Worm (Caenorhabditis elegans): ENCODE measurements around the gene skpo-2.

DNA sequence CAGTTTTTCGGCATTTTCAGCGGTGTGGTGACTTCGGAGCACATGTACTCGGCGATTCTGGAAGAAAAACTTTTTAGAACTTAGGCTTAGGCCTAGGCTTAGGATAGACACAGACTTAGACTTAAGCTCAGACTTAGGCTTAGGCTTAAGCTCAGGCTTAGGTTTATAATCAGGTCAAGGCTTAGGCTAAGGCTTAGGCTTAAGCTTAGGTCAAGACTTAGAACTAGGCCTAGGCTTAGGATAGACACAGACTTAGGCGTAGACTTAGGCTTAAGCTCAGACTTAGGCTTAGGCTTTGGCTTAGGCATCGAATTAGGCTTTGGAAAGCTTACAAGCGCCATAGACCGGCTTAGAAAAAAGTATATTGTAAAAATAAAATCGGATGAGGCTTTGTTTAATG is 40.2 kb upstream of the skpo-2 start:
- TF ChIP-seq fkh-10 (GFP tag; optimal IDR thresholded peaks at IDR 0.05), result no peak
- TF ChIP-seq nhr-48 (tag; optimal IDR thresholded peaks at IDR 0.05), result no peak
- TF ChIP-seq sdz-12 (GFP tag; optimal IDR thresholded peaks at IDR 0.05), result no peak
- no peak for TF ChIP-seq D1046.2 (GFP tag; IDR thresholded peaks at IDR 0.05)
- TF ChIP-seq mep-1 (tag; optimal IDR thresholded peaks at IDR 0.05), result no peak
- no peak for TF ChIP-seq lin-39 (tag; optimal IDR thresholded peaks at IDR 0.05)
- no peak for TF ChIP-seq ztf-11 (tag; optimal IDR thresholded peaks at IDR 0.05)
- no peak for TF ChIP-seq rbr-2 (tag; optimal IDR thresholded peaks at IDR 0.05)
- TF ChIP-seq egl-27 (tag; optimal IDR thresholded peaks at IDR 0.05), result no peak
- TF ChIP-seq ces-1 (GFP tag; optimal IDR thresholded peaks at IDR 0.05), result no peak
